Fruit fly (Drosophila melanogaster): Measurements from ENCODE around the gene CG2694.

The CG2694 gene

dm6 chrX:2708156-2708734, 5.6 kb upstream of the CG2694 start, which contains the start of gene CG2681 (continued):
- TF ChIP-seq CG12744 (GFP tag; optimal IDR thresholded peaks at IDR 0.05) (no peak), ato (GFP tag; IDR thresholded peaks at IDR 0.05; ENCODE audit: partially characterized antibody) (no peak), chn (GFP tag; optimal IDR thresholded peaks at IDR 0.05) (no peak), CrebB (tag; optimal IDR thresholded peaks at IDR 0.05) (no peak), CG6683 (GFP tag; optimal IDR thresholded peaks at IDR 0.05) (no peak), dpn (GFP tag; optimal IDR thresholded peaks at IDR 0.05) (peak; percentile 22 to 37), Pdp1 (GFP tag; optimal IDR thresholded peaks at IDR 0.05) (peak; percentile 23 to 50), C15 (GFP tag; IDR thresholded peaks at IDR 0.05) (no peak), CG13287 (GFP tag; IDR thresholded peaks at IDR 0.05; ENCODE audit: partially characterized antibody) (no peak), abd-A (tag; optimal IDR thresholded peaks at IDR 0.05) (no peak), CG5245 (GFP tag; optimal IDR thresholded peaks at IDR 0.05) (no peak), Nf-YA (GFP tag; IDR thresholded peaks at IDR 0.05) (peak; percentile 35; the same call in 1 of the 2 replicates), CG6791 (GFP tag; IDR thresholded peaks at IDR 0.05; ENCODE audit: partially characterized antibody) (no peak), HLHmδ (GFP tag; optimal IDR thresholded peaks at IDR 0.05) (no peak), Optix (GFP tag; IDR thresholded peaks at IDR 0.05) (peak; percentile 56; the same call in 1 of the 3 replicates), CG3407 (GFP tag; optimal IDR thresholded peaks at IDR 0.05) (no peak), ap (GFP tag; IDR thresholded peaks at IDR 0.05) (no peak), CG14014 (GFP tag; IDR thresholded peaks at IDR 0.05) (peak; percentile 45), Hr51 (GFP tag; optimal IDR thresholded peaks at IDR 0.05) (no peak), CG30403 (GFP tag; optimal IDR thresholded peaks at IDR 0.05) (no peak), oc (tag; optimal IDR thresholded peaks at IDR 0.05) (no peak), CG2120 (GFP tag; optimal IDR thresholded peaks at IDR 0.05) (peak; percentile 59), CG13624 (GFP tag; optimal IDR thresholded peaks at IDR 0.05) (peak; percentile 20), CG14050 (GFP tag; IDR thresholded peaks at IDR 0.05) (peak; percentile 27; the same call in 1 of the 3 replicates), grau (tag; optimal IDR thresholded peaks at IDR 0.05) (peak; percentile 71), Hand (GFP tag; optimal IDR thresholded peaks at IDR 0.05) (no peak), al (GFP tag; IDR thresholded peaks at IDR 0.05) (peak; percentile 50), CG33213 (GFP tag; optimal IDR thresholded peaks at IDR 0.05) (no peak), sens-2 (GFP tag; IDR thresholded peaks at IDR 0.05) (0 out of 2 replicates have a peak, but pooled peaks have one; percentile 12), sna (GFP tag; IDR thresholded peaks at IDR 0.05; ENCODE audit: partially characterized antibody) (no peak), fru (optimal IDR thresholded peaks at IDR 0.05) (no peak), Asciz (GFP tag; optimal IDR thresholded peaks at IDR 0.05) (no peak), Drgx (GFP tag; IDR thresholded peaks at IDR 0.05) (peak; percentile 65), CG1602 (GFP tag; optimal IDR thresholded peaks at IDR 0.05) (no peak), Lhr (GFP tag; optimal IDR thresholded peaks at IDR 0.05) (no peak), Dek (tag; optimal IDR thresholded peaks at IDR 0.05) (no peak), CG31365 (tag; optimal IDR thresholded peaks at IDR 0.05) (no peak), Hmr (GFP tag; optimal IDR thresholded peaks at IDR 0.05) (no peak), maf-S (GFP tag; optimal IDR thresholded peaks at IDR 0.05) (no peak), CG7963 (GFP tag; IDR thresholded peaks at IDR 0.05; ENCODE audit: partially characterized antibody) (no peak), slou (GFP tag; optimal IDR thresholded peaks at IDR 0.05) (no peak), bcd (GFP tag; optimal IDR thresholded peaks at IDR 0.05) (peak; percentile 7), pzg (GFP tag; optimal IDR thresholded peaks at IDR 0.05) (no peak), crc (GFP tag; optimal IDR thresholded peaks at IDR 0.05) (no peak), lbe (GFP tag; optimal IDR thresholded peaks at IDR 0.05) (no peak), CG32532 (GFP tag; IDR thresholded peaks at IDR 0.05) (peak; percentile 62), NFAT (GFP tag; IDR thresholded peaks at IDR 0.05) (peak; percentile 62; the same call in 1 of the 2 replicates), kay (GFP tag; optimal IDR thresholded peaks at IDR 0.05) (no peak), B-H2 (GFP tag; optimal IDR thresholded peaks at IDR 0.05) (no peak), CG17829 (tag; optimal IDR thresholded peaks at IDR 0.05) (no peak)
